Fruit fly (Drosophila melanogaster): ENCODE results near the gene beta-Man.

beta-Man gene

DNA sequence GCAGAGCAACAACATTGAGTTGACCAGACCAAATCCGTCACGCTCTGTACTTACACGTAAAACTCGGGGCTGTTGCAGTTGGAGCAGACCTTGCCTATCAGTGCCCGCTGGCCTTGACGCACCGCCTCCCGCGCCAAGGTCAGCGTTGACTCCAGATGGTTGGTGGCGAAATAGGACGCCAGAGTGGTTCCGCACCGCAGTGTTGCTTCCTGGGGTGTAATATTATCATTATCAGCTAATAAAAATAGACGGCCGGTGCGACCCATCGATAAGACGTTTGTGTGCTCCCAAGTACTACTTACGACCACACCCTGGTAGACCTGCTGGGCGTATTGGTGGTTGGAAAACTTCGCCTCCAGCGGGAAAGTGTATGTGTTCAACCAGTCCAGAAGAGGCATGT is 31.4 kb downstream of the beta-Man start:
- TF ChIP-seq svp (GFP tag) (peak; percentile 84), Blimp-1 (GFP tag; optimal IDR thresholded peaks at IDR 0.05) (no peak)

- TF ChIP-seq fd59A (GFP tag; optimal IDR thresholded peaks at IDR 0.05) (peak; percentile 58), CG6808 (GFP tag; optimal IDR thresholded peaks at IDR 0.05) (no peak), CG15336 (GFP tag; IDR thresholded peaks at IDR 0.05) (peak; percentile 54), Gug (GFP tag; IDR thresholded peaks at IDR 0.05) (peak; percentile 64), lz (GFP tag; optimal IDR thresholded peaks at IDR 0.05) (peak; percentile 86), dsx (GFP tag; optimal IDR thresholded peaks at IDR 0.05; ENCODE audit: poor library complexity, severe bottlenecking) (peak; percentile 64), eg (GFP tag; IDR thresholded peaks at IDR 0.05) (peak; percentile 84), achi (GFP tag; optimal IDR thresholded peaks at IDR 0.05) (no peak), Hr4 (GFP tag; optimal IDR thresholded peaks at IDR 0.05) (peak; percentile 82), CG6163 (GFP tag; IDR thresholded peaks at IDR 0.05) (peak; percentile 86), svp (GFP tag) (peak; percentile 91), pdm3 (GFP tag; optimal IDR thresholded peaks at IDR 0.05) (peak; percentile 86), CG10669 (GFP tag; optimal IDR thresholded peaks at IDR 0.05) (peak; percentile 83), Met (GFP tag; optimal IDR thresholded peaks at IDR 0.05) (no peak), CG11294 (GFP tag; IDR thresholded peaks at IDR 0.05) (peak; percentile 47), CG6854 (GFP tag; optimal IDR thresholded peaks at IDR 0.05) (peak; percentile 74), Ets21C (GFP tag; optimal IDR thresholded peaks at IDR 0.05) (peak; percentile 74), salr (GFP tag; optimal IDR thresholded peaks at IDR 0.05) (peak in 1 of 2 experiments; percentile 53), ss (GFP tag; optimal IDR thresholded peaks at IDR 0.05) (no peak), fd85E (GFP tag; optimal IDR thresholded peaks at IDR 0.05) (peak; percentile 9), Blimp-1 (GFP tag; optimal IDR thresholded peaks at IDR 0.05) (peak; percentile 55), CG6792 (GFP tag; optimal IDR thresholded peaks at IDR 0.05) (peak; percentile 81), vri (GFP tag; optimal IDR thresholded peaks at IDR 0.05) (peak; percentile 83), net (GFP tag; optimal IDR thresholded peaks at IDR 0.05) (peak; percentile 81), CG11762 (GFP tag; optimal IDR thresholded peaks at IDR 0.05; ENCODE audit: insufficient read depth) (peak; percentile 58), acj6 (GFP tag; optimal IDR thresholded peaks at IDR 0.05) (peak; percentile 84), Sox15 (GFP tag; optimal IDR thresholded peaks at IDR 0.05) (peak; percentile 63), Eip78C (GFP tag) (peak; percentile 95), Lpt (GFP tag; optimal IDR thresholded peaks at IDR 0.05) (peak; percentile 32), CG32006 (GFP tag; optimal IDR thresholded peaks at IDR 0.05) (peak; percentile 74), cyc (GFP tag; optimal IDR thresholded peaks at IDR 0.05) (peak; percentile 83), CG3919 (GFP tag; optimal IDR thresholded peaks at IDR 0.05) (peak; percentile 86), topi (GFP tag; optimal IDR thresholded peaks at IDR 0.05) (peak; percentile 85), Eip93F (GFP tag; optimal IDR thresholded peaks at IDR 0.05) (peak; percentile 48), Eip75B (GFP tag; optimal IDR thresholded peaks at IDR 0.05) (peak; percentile 83), CG8119 (GFP tag; IDR thresholded peaks at IDR 0.05) (peak; percentile 59), esn (GFP tag; optimal IDR thresholded peaks at IDR 0.05) (peak; percentile 89), fkh (GFP tag; optimal IDR thresholded peaks at IDR 0.05) (no peak), Hr39 (GFP tag; optimal IDR thresholded peaks at IDR 0.05) (peak; percentile 85), CG10631 (GFP tag; optimal IDR thresholded peaks at IDR 0.05) (peak; percentile 85), Sox102F (GFP tag; optimal IDR thresholded peaks at IDR 0.05) (no peak), CG9139 (GFP tag; optimal IDR thresholded peaks at IDR 0.05) (no peak), OdsH (GFP tag; optimal IDR thresholded peaks at IDR 0.05) (no peak), Sox14 (GFP tag; optimal IDR thresholded peaks at IDR 0.05) (peak; percentile 85), spab (GFP tag; optimal IDR thresholded peaks at IDR 0.05) (peak; percentile 33), CG6276 (GFP tag; optimal IDR thresholded peaks at IDR 0.05) (no peak), CG34406 (GFP tag; optimal IDR thresholded peaks at IDR 0.05) (peak; percentile 80), CG11902 (GFP tag; optimal IDR thresholded peaks at IDR 0.05) (peak; percentile 56), CG16779 (tag; optimal IDR thresholded peaks at IDR 0.05) (no peak)
These were observed 32.2 kb downstream of the beta-Man start, which contains the start of gene DhpD for dm6 chr3R:4229137-4229764. TSS of gene DhpD (minus strand) at chr3R:4229238.

All from whole organism, prepupa.